Worm (Caenorhabditis elegans) whole organism, late embryonic: ENCODE data around the gene efk-1.
A peak's percentile ranks its signal among the peaks of the same experiment; 100 is the strongest.

ENCODE experiments used
- C08G9.2 ChIP-seq: sonication (generic microtip); optimal IDR thresholded peaks from 2 replicates; lab custom pipeline; 2016; ENCODE audit warnings: mild to moderate bottlenecking, missing genetic modification characterization, moderate library complexity, missing compliant biosample characterization
- K02D7.2 ChIP-seq: sonication (generic microtip); optimal IDR thresholded peaks from 2 replicates; lab custom pipeline; 2017; ENCODE audit warnings: mild to moderate bottlenecking, missing genetic modification characterization, missing compliant biosample characterization
- T23F11.4 ChIP-seq: fragments of 200-800 bp; sonication (Bioruptor generic); optimal IDR thresholded peaks from 2 replicates; lab custom pipeline; 2018; ENCODE audit warnings: mild to moderate bottlenecking, missing genetic modification characterization, missing compliant biosample characterization
- ama-1 ChIP-seq: fragments of 150-350 bp; optimal IDR thresholded peaks from 2 replicates; lab custom pipeline; 2014
- ceh-14 ChIP-seq: sonication (generic microtip); optimal IDR thresholded peaks from 2 replicates; lab custom pipeline; 2016; ENCODE audit warnings: missing genotype, missing genetic modification characterization, missing compliant biosample characterization
- ceh-18 ChIP-seq: sonication (generic microtip); optimal IDR thresholded peaks from 2 replicates; lab custom pipeline; 2016; ENCODE audit warnings: missing genetic modification characterization, missing compliant biosample characterization
- ceh-19 ChIP-seq: fragments of 200-800 bp; sonication (Bioruptor generic); optimal IDR thresholded peaks from 2 replicates; lab custom pipeline; 2018; ENCODE audit warnings: mild to moderate bottlenecking, missing genetic modification characterization, missing compliant biosample characterization
- ceh-2 ChIP-seq: sonication (generic microtip); optimal IDR thresholded peaks from 2 replicates; lab custom pipeline; 2016; ENCODE audit warnings: missing genotype, missing genetic modification characterization, missing compliant biosample characterization
- ceh-31 ChIP-seq: sonication (generic microtip); optimal IDR thresholded peaks from 2 replicates; lab custom pipeline; 2016; ENCODE audit warnings: missing genetic modification characterization, missing compliant biosample characterization
- ceh-6 ChIP-seq: fragments of 200-800 bp; sonication (Bioruptor generic); optimal IDR thresholded peaks from 2 replicates; lab custom pipeline; 2018; ENCODE audit warnings: mild to moderate bottlenecking, missing genetic modification characterization, missing compliant biosample characterization
- dmd-4 ChIP-seq: sonication (generic microtip); optimal IDR thresholded peaks from 2 replicates; lab custom pipeline; 2016; ENCODE audit warnings: borderline replicate concordance, missing genetic modification characterization, missing compliant biosample characterization
- dve-1 ChIP-seq: sonication (generic microtip); optimal IDR thresholded peaks from 2 replicates; lab custom pipeline; 2017; ENCODE audit warnings: antibody characterized with exemption, mild to moderate bottlenecking, missing genetic modification characterization, missing compliant biosample characterization
- elt-2 ChIP-seq: sonication (generic microtip); optimal IDR thresholded peaks from 2 replicates; lab custom pipeline; 2016; ENCODE audit warnings: missing genetic modification reagents, missing genetic modification characterization, missing compliant biosample characterization
- elt-4 ChIP-seq: sonication (generic microtip); optimal IDR thresholded peaks from 2 replicates; lab custom pipeline; 2016; ENCODE audit warnings: missing genetic modification characterization, missing compliant biosample characterization
- eyg-1 ChIP-seq: sonication (generic microtip); optimal IDR thresholded peaks from 2 replicates; lab custom pipeline; 2016; ENCODE audit warnings: missing genotype, missing genetic modification characterization, missing compliant biosample characterization
- fkh-6 ChIP-seq: sonication (generic microtip); optimal IDR thresholded peaks from 2 replicates; lab custom pipeline; 2016; ENCODE audit warnings: missing genetic modification characterization, missing compliant biosample characterization
- gmeb-2 ChIP-seq: sonication (generic microtip); optimal IDR thresholded peaks from 2 replicates; lab custom pipeline; 2016; ENCODE audit warnings: missing genetic modification characterization, inconsistent platforms, missing compliant biosample characterization
- lim-6 ChIP-seq: sonication (generic microtip); optimal IDR thresholded peaks from 2 replicates; lab custom pipeline; 2016; ENCODE audit warnings: missing genetic modification characterization, missing compliant biosample characterization
- nfya-1 ChIP-seq: sonication (generic microtip); optimal IDR thresholded peaks from 2 replicates; lab custom pipeline; 2017; ENCODE audit warnings: missing genetic modification characterization, mild to moderate bottlenecking, missing compliant biosample characterization, antibody characterized with exemption, moderate library complexity
- nhr-232 ChIP-seq: sonication (generic microtip); optimal IDR thresholded peaks from 2 replicates; lab custom pipeline; 2016; ENCODE audit warnings: missing genetic modification characterization, missing compliant biosample characterization
- pax-1 ChIP-seq: fragments of 150-350 bp; optimal IDR thresholded peaks from 2 replicates; lab custom pipeline; 2014; ENCODE audit warnings: missing biosample characterization, missing genetic modification characterization
- pha-2 ChIP-seq: sonication (generic microtip); optimal IDR thresholded peaks from 2 replicates; lab custom pipeline; 2017; ENCODE audit warnings: mild to moderate bottlenecking, missing genetic modification characterization, missing compliant biosample characterization
- ref-2 ChIP-seq: sonication (generic microtip); optimal IDR thresholded peaks from 2 replicates; lab custom pipeline; 2016; ENCODE audit warnings: missing genetic modification characterization, missing compliant biosample characterization
- rnt-1 ChIP-seq: sonication (generic microtip); optimal IDR thresholded peaks from 2 replicates; lab custom pipeline; 2016; ENCODE audit warnings: missing genetic modification characterization, missing compliant biosample characterization
- sdc-2 ChIP-seq: sonication (generic microtip); optimal IDR thresholded peaks from 2 replicates; lab custom pipeline; 2016; ENCODE audit warnings: missing genotype, missing genetic modification characterization, missing compliant biosample characterization
- sox-2 ChIP-seq: fragments of 200-800 bp; sonication (Bioruptor generic); IDR thresholded peaks from 2 replicates; pipeline ENCODE4 v1.3.6; 2022; ENCODE audit warnings: missing genetic modification reagents, missing genetic modification characterization, missing compliant biosample characterization
- sox-4 ChIP-seq: sonication (generic microtip); optimal IDR thresholded peaks from 2 replicates; lab custom pipeline; 2017; ENCODE audit warnings: mild to moderate bottlenecking, missing genetic modification characterization, inconsistent platforms, missing compliant biosample characterization
- syd-9 ChIP-seq: sonication (generic microtip); optimal IDR thresholded peaks from 2 replicates; lab custom pipeline; 2016; ENCODE audit warnings: mild to moderate bottlenecking, missing genetic modification characterization, moderate library complexity, missing compliant biosample characterization
- tbx-2 ChIP-seq: sonication (generic microtip); optimal IDR thresholded peaks from 2 replicates; lab custom pipeline; 2016; ENCODE audit warnings: missing genetic modification characterization, missing compliant biosample characterization
- ttx-3 ChIP-seq: sonication (generic microtip); optimal IDR thresholded peaks from 2 replicates; lab custom pipeline; 2016; ENCODE audit warnings: missing genetic modification reagents, missing genetic modification characterization, missing compliant biosample characterization
- unc-55 ChIP-seq: sonication (generic microtip); optimal IDR thresholded peaks from 2 replicates; lab custom pipeline; 2017; ENCODE audit warnings: missing biosample characterization, missing genetic modification reagents, missing genetic modification characterization
- zip-5 ChIP-seq: sonication (generic microtip); optimal IDR thresholded peaks from 2 replicates; lab custom pipeline; 2016; ENCODE audit warnings: missing genetic modification characterization, missing compliant biosample characterization

efk-1 gene

DNA sequence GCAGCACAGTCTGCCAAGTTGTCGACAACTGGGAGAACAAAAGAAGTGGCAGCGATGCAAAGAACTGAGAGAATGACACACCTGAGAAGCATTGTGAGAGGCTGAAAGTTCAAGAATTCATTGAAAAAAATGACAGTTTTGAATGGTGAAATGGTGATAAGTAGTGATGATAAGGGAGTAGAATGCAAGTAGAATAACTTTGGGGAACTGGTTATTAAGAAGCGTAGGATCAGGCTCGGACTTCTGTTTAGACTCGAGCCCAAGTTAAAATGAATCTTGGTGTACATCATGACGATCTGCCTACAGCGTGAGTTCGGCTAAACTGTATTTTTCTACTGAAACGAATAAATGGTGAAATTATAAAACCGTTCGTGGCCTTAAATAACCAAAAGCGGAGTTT lies 10.2 kb upstream of the efk-1 start, which contains the start of gene F42A10.7:
Gene F42A10.7 (minus strand): TSS at position 101 of the 400 bp plus-strand sequence.
- no peak for TF ChIP-seq pha-2
- TF ChIP-seq rnt-1 (tag; lab: Kevin White, UChicago), result no peak
- TF ChIP-seq lim-6 (tag; lab: Kevin White, UChicago), result no peak
- TF ChIP-seq ama-1 (lab: Kevin White, UChicago), result no peak
- no peak for TF ChIP-seq ceh-14
- no peak for TF ChIP-seq nhr-232

DNA sequence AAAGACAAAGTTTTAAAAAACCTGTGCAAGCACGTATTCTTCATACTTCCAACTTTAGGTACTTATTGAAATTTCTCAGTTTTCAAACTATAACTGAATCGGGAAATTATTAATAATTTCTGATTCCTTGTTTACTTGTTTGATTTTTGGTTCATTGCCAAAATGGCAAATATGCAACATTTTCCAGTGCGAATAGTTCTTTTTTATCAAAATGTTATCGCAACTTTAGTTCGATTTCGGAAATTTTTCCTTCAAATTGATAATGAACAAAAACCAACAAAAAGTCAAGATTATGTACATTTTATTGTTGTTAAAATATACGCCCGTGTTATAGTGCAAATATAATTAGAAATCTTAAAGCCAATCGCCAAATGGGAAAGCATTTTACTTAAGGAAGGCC lies 9.3 kb upstream of the efk-1 start:
- TF ChIP-seq eyg-1 (tag; lab: Kevin White, UChicago), result no peak
- TF ChIP-seq elt-4, result no peak
- no peak for TF ChIP-seq sox-2 (GFP tag; lab: Robert Waterston, UW)
- TF ChIP-seq nhr-232, result no peak
- no peak for TF ChIP-seq ceh-2 (tag; lab: Kevin White, UChicago)
- TF ChIP-seq T23F11.4 (GFP tag; lab: Kevin White, UChicago), result no peak
- TF ChIP-seq sox-4 (tag; lab: Kevin White, UChicago), result no peak
- TF ChIP-seq nfya-1 (tag; lab: Kevin White, UChicago), result no peak
- no peak for TF ChIP-seq sdc-2 (tag; lab: Kevin White, UChicago)
- TF ChIP-seq unc-55 (GFP tag; lab: Kevin White, UChicago), result no peak
- TF ChIP-seq C08G9.2 (tag; lab: Kevin White, UChicago), result no peak

DNA sequence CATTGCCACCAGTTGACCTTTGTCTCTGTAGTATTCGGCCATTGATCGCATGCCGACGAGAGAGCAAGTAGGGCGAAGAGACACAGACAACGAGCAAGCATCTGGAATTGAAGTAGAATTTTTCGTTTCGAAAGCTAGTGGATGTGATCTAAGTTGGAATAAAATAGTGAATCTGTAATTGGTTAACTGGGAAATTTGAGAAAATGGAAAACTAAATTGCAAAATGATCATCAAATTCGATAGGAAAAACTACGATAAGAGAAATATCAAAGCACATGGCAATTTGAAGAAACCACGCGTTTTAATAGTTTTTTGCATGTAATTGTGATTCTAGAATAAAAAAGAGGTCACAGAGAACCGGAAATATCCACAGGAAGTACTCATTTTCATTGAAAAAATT lies 8.4 kb upstream of the efk-1 start, which contains the start of gene F42A10.6:
Gene F42A10.6 (minus strand): TSS at position 101 of the 400 bp plus-strand sequence.
- TF ChIP-seq dve-1 (tag; lab: Kevin White, UChicago), result no peak

- TF ChIP-seq gmeb-2, result no peak
- TF ChIP-seq tbx-2 (tag; lab: Kevin White, UChicago), result no peak
Observed at ce11 chrIII:6176172-6176571, 7.8 kb upstream of the efk-1 start.

DNA sequence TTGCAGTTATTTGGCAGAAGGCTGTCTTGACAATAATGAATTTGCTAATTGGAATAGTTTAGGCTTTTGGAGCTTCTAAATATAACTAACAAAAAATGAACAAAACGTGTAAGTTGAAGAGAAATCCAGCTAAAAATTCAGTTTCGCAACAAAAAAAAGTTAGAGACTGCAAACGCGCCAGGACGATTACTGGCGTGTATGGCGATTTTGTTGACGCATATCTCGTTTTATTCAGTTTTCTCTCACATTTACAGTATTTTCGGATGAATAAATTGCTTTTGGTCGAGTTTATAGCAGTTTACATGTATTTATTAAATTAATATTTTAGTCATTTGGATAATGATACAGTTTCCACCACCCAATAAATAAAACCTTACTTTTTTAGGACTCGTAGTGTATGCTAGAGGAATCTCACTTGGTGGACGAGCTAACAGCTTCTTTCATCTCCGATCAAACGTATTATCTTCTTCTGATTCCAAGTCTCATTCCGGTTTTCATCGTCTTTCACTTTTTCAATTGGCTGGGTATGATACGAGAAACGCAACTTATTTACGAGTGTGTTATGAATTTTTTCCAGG lies 4.8 kb upstream of the efk-1 start, which contains the start of the genes abcf-3 and F42A10.5:
Gene abcf-3 (plus strand): TSS at position 384 of the 578 bp plus-strand sequence.
Gene F42A10.5 (minus strand): TSS at position 458 of the 578 bp plus-strand sequence.
- no peak for TF ChIP-seq ref-2
- TF ChIP-seq zip-5, result no peak
- TF ChIP-seq dmd-4, result no peak
- TF ChIP-seq K02D7.2, result no peak
- TF ChIP-seq syd-9 (tag; lab: Kevin White, UChicago), result no peak
- TF ChIP-seq ceh-19 (GFP tag; lab: Kevin White, UChicago), result no peak
- peak; percentile 32 for TF ChIP-seq nfya-1 (tag; lab: Kevin White, UChicago)
- peak; percentile 18 for TF ChIP-seq elt-2
- no peak for TF ChIP-seq T23F11.4 (GFP tag; lab: Kevin White, UChicago)
- TF ChIP-seq ttx-3 (tag; lab: Kevin White, UChicago), result no peak
- TF ChIP-seq C08G9.2 (tag; lab: Kevin White, UChicago), result no peak

ce11 chrIII:6170038-6170437 lies 1.7 kb upstream of the efk-1 start:
- TF ChIP-seq fkh-6 (tag; lab: Kevin White, UChicago) (no peak), nfya-1 (tag; lab: Kevin White, UChicago) (peak; percentile 35), ceh-18 (peak; percentile 45), unc-55 (GFP tag; lab: Kevin White, UChicago) (peak; percentile 44), ceh-31 (tag; lab: Kevin White, UChicago) (peak; percentile 31), T23F11.4 (GFP tag; lab: Kevin White, UChicago) (no peak), pax-1 (peak; percentile 72), rnt-1 (tag; lab: Kevin White, UChicago) (peak; percentile 42), ceh-6 (GFP tag; lab: Kevin White, UChicago) (no peak)
